Worm (Caenorhabditis elegans) whole organism, early embryonic: ENCODE results near the gene his-37.

ENCODE experiments used
- B0310.2 ChIP-seq: sonication (generic microtip); optimal IDR thresholded peaks from 2 replicates; lab custom pipeline; 2016; ENCODE audit warnings: mild to moderate bottlenecking, missing genetic modification characterization, missing compliant biosample characterization
- F13C5.2 ChIP-seq: sonication (generic microtip); optimal IDR thresholded peaks from 2 replicates; lab custom pipeline; 2017; ENCODE audit warnings: mild to moderate bottlenecking, missing genetic modification characterization, inconsistent platforms, missing compliant biosample characterization
- aly-1 ChIP-seq: sonication (generic microtip); optimal IDR thresholded peaks from 2 replicates; lab custom pipeline; 2016; ENCODE audit warnings: missing genetic modification characterization, missing compliant biosample characterization
- ama-1 ChIP-seq: fragments of 150-350 bp; optimal IDR thresholded peaks from 2 replicates; lab custom pipeline; 2014
- ceh-13 ChIP-seq: fragments of 200-800 bp; sonication (Bioruptor generic); optimal IDR thresholded peaks from 2 replicates; lab custom pipeline; 2018; ENCODE audit warnings: mild to moderate bottlenecking, missing genetic modification characterization, missing compliant biosample characterization
- ceh-36 ChIP-seq: sonication (generic microtip); optimal IDR thresholded peaks from 2 replicates; lab custom pipeline; 2016; ENCODE audit warnings: missing genetic modification characterization, inconsistent platforms, missing compliant biosample characterization
- ets-7 ChIP-seq: sonication (generic microtip); optimal IDR thresholded peaks from 2 replicates; lab custom pipeline; 2016; ENCODE audit warnings: missing genotype, missing genetic modification characterization, missing compliant biosample characterization
- flt-1 ChIP-seq: fragments of 200-800 bp; sonication (Bioruptor generic); IDR thresholded peaks from 2 replicates; pipeline ENCODE4 v1.3.6; 2022; ENCODE audit warnings: missing genetic modification characterization, missing compliant biosample characterization
- hmbx-1 ChIP-seq: sonication (generic microtip); optimal IDR thresholded peaks from 2 replicates; lab custom pipeline; 2016; ENCODE audit warnings: mild to moderate bottlenecking, missing genetic modification characterization, missing compliant biosample characterization
- hmg-4 ChIP-seq: fragments of 200-800 bp; sonication (Bioruptor generic); optimal IDR thresholded peaks from 2 replicates; lab custom pipeline; 2018; ENCODE audit warnings: mild to moderate bottlenecking, missing genetic modification characterization, missing compliant biosample characterization
- hnd-1 ChIP-seq: sonication (generic microtip); optimal IDR thresholded peaks from 2 replicates; lab custom pipeline; 2016; ENCODE audit warnings: missing genetic modification characterization, missing compliant biosample characterization
- pes-1 ChIP-seq: fragments of 200-800 bp; sonication (Bioruptor generic); IDR thresholded peaks from 2 replicates; pipeline ENCODE4 v1.3.6; 2022; ENCODE audit warnings: missing genetic modification reagents, missing genetic modification characterization, missing compliant biosample characterization
- scrt-1 ChIP-seq: fragments of 200-800 bp; sonication (Bioruptor generic); IDR thresholded peaks from 2 replicates; pipeline ENCODE4 v1.3.6; 2022; ENCODE audit warnings: missing genetic modification characterization, missing compliant biosample characterization
- sea-1 ChIP-seq: fragments of 200-800 bp; sonication (Bioruptor generic); conservative IDR thresholded peaks from 2 replicates; pipeline ENCODE4 v1.3.6; 2022; ENCODE audit warnings: missing genetic modification characterization, missing compliant biosample characterization
- tbx-11 ChIP-seq: fragments of 200-800 bp; sonication (Bioruptor generic); IDR thresholded peaks from 2 replicates; pipeline ENCODE4 v1.3.6; 2022; ENCODE audit warnings: missing genetic modification characterization, missing compliant biosample characterization
- tbx-37 ChIP-seq: fragments of 200-800 bp; sonication (Bioruptor generic); conservative IDR thresholded peaks from 2 replicates; pipeline ENCODE4 v1.3.6; 2022; ENCODE audit warnings: missing genetic modification reagents, missing genetic modification characterization, missing compliant biosample characterization
- tra-4 ChIP-seq: sonication (generic microtip); optimal IDR thresholded peaks from 2 replicates; lab custom pipeline; 2017; ENCODE audit warnings: missing genetic modification characterization, missing compliant biosample characterization

his-37 gene

DNA sequence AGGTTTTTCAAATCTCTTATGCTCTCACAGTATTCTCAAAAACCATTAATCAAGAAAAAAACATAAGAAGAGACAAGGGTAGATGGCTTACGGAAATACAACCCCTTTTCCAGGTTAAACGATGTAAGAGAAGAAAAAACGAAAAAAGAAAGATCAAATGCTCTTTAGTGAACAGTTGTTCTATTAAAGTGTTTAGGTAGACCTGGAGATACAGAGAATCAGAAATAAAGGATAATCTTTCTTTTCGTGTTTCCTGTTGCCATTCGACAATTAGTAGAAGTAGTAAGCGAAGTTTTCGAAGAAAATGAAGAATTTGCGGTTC is 36.4 kb downstream of the his-37 start, which contains the start of gene K09G1.1:
K09G1.1 (plus strand) TSS at position 223 of the 322 bp plus-strand sequence.
- no peak for TF ChIP-seq sea-1 (GFP tag; lab: Robert Waterston, UW)

DNA sequence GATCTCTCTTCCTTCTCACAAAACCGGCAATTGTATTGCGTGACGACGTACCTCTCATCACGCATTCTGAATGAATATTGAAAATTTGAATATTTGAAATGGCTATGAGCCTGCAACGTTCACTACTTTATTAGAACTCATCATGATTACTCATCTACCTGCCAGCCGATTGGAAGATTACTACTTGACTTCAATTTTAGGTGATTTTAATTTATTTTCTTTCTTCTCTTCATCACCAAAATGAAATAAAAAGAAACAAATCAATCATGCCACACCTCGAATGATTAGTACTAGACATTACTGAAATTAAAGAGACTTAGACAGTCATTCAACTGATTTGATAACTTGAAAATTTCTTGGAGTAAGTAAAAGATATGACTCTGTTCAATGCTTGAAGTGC is 37.4 kb downstream of the his-37 start:
- no peak for TF ChIP-seq B0310.2 (tag; lab: Kevin White, UChicago)
- no peak for TF ChIP-seq hnd-1 (tag; lab: Kevin White, UChicago)

DNA sequence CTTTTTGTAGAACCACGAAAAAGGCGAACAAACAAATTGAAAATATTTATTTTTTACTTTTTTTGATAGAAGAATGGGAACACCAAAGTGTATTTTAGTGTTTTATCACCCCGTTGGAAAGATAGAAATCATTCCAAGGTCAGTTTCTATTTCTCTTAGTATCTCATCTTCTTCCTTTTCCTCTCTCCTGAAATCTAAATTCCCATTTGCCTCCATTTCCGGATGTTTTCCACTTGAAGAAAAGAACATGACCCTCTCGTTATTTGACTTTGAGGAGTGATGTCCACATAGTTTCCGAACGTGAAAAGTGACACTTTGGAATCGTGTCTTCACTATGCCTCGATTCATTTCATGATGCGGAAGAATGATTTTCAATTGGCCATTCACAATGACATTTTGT is 40.7 kb downstream of the his-37 start:
- TF ChIP-seq ama-1 (lab: Kevin White, UChicago) (no peak), sea-1 (GFP tag; lab: Robert Waterston, UW) (no peak), hnd-1 (tag; lab: Kevin White, UChicago) (no peak), ceh-13 (GFP tag; lab: Kevin White, UChicago) (no peak), ets-7 (tag; lab: Kevin White, UChicago) (no peak), hmg-4 (no peak), ceh-36 (tag; lab: Kevin White, UChicago) (no peak), pes-1 (GFP tag; lab: Robert Waterston, UW) (no peak), hmbx-1 (no peak), tbx-11 (GFP tag; lab: Robert Waterston, UW) (no peak), flt-1 (no peak), F13C5.2 (tag; lab: Kevin White, UChicago) (no peak), scrt-1 (no peak), aly-1 (tag; lab: Kevin White, UChicago) (no peak), tra-4 (tag; lab: Kevin White, UChicago) (no peak), B0310.2 (tag; lab: Kevin White, UChicago) (no peak), tbx-37 (GFP tag; lab: Robert Waterston, UW) (no peak)

DNA sequence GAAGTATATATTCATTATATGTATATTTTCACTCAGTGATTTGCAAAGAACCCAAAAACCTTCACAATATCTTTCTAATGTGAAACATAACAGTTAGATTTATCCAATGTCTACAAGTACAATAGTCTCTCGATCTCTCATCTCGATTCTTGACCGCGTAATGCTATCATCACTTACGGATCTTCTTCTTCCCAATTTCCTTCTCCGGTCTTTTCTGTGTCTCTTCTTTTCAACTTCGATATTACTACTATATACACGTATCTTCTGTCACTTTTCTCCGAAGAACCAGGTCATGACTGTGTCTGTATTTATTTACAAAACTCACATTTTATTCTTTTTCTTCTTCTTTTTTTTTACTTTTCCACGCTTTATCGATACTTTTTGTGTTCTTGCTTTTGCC is 41.7 kb downstream of the his-37 start:
- TF ChIP-seq aly-1 (tag; lab: Kevin White, UChicago) (no peak), flt-1 (no peak), tra-4 (tag; lab: Kevin White, UChicago) (no peak), ets-7 (tag; lab: Kevin White, UChicago) (no peak), hnd-1 (tag; lab: Kevin White, UChicago) (no peak), hmbx-1 (no peak), ama-1 (lab: Kevin White, UChicago) (no peak), F13C5.2 (tag; lab: Kevin White, UChicago) (no peak), scrt-1 (no peak), tbx-11 (GFP tag; lab: Robert Waterston, UW) (no peak), pes-1 (GFP tag; lab: Robert Waterston, UW) (no peak), sea-1 (GFP tag; lab: Robert Waterston, UW) (no peak), hmg-4 (no peak), tbx-37 (GFP tag; lab: Robert Waterston, UW) (no peak)

DNA sequence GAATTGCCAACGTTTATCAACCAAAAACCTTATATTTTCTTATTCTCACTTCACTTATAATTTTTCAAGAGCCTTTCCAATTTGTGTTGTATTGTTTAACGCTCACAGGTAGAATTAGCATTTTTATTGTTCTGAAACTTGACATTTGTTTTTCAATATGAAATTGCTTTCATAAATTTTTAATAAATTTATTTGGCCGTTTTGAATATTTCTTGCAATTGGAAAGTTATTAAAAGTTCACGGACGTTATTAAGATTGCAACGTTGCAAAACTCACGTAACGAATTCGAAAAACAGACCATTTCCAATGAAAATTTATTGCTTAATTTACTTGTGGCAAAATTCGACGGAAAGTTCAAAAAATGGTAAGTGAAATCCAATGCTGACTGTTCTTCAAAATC is 43.4 kb downstream of the his-37 start, which contains the start of gene K09G1.2:
K09G1.2 (plus strand) TSS at position 301 of the 400 bp plus-strand sequence.
- TF ChIP-seq flt-1 (no peak), tra-4 (tag; lab: Kevin White, UChicago) (no peak), ceh-36 (tag; lab: Kevin White, UChicago) (no peak), hmg-4 (no peak), ceh-13 (GFP tag; lab: Kevin White, UChicago) (no peak), B0310.2 (tag; lab: Kevin White, UChicago) (no peak), sea-1 (GFP tag; lab: Robert Waterston, UW) (no peak), hnd-1 (tag; lab: Kevin White, UChicago) (no peak), ama-1 (lab: Kevin White, UChicago) (no peak), scrt-1 (no peak), tbx-37 (GFP tag; lab: Robert Waterston, UW) (no peak), pes-1 (GFP tag; lab: Robert Waterston, UW) (no peak), hmbx-1 (no peak), aly-1 (tag; lab: Kevin White, UChicago) (no peak)
